Fruit fly (Drosophila melanogaster) whole organism, embryonic: ENCODE data around the gene CG11560.

Source experiments
- Antp ChIP-seq: fragments of 200-800 bp; sonication (Bioruptor generic); optimal IDR thresholded peaks from 3 replicates; lab custom pipeline; 2016; ENCODE audit warnings: missing biosample characterization, missing genetic modification characterization
- Awh ChIP-seq: fragments of 200-800 bp; sonication (Bioruptor generic); IDR thresholded peaks from 2 replicates; pipeline ENCODE4, ENCODE4 v1.3.6; 2022; ENCODE audit warnings: missing biosample characterization, missing genetic modification characterization
- CG1233 ChIP-seq: fragments of 200-800 bp; sonication (Bioruptor generic); optimal IDR thresholded peaks from 4 replicates; lab custom pipeline; 2018; ENCODE audit warnings: missing biosample characterization, mild to moderate bottlenecking, missing genetic modification characterization
- CG12769 ChIP-seq: fragments of 200-800 bp; sonication (Bioruptor generic); optimal IDR thresholded peaks from 2 replicates; lab custom pipeline; 2019; ENCODE audit warnings: missing biosample characterization, mild to moderate bottlenecking, missing genetic modification characterization, moderate library complexity
- CG12942 ChIP-seq: fragments of 200-800 bp; sonication (Bioruptor generic); optimal IDR thresholded peaks from 3 replicates; lab custom pipeline; 2016; ENCODE audit warnings: missing biosample characterization, missing genetic modification characterization
- CG14050 ChIP-seq: fragments of 200-800 bp; sonication (Bioruptor generic); IDR thresholded peaks from 3 replicates; pipeline ENCODE4 v1.3.6; 2022; ENCODE audit warnings: missing biosample characterization, missing genetic modification characterization
- CG14965 ChIP-seq: fragments of 200-800 bp; sonication (Bioruptor generic); optimal IDR thresholded peaks from 2 replicates; lab custom pipeline; 2016; ENCODE audit warnings: missing biosample characterization, missing genetic modification characterization, borderline replicate concordance
- CG1603 ChIP-seq: fragments of 200-800 bp; sonication (Bioruptor generic); optimal IDR thresholded peaks from 2 replicates; lab custom pipeline; 2019; ENCODE audit warnings: missing biosample characterization, mild to moderate bottlenecking, missing genetic modification characterization, moderate library complexity
- CG2116 ChIP-seq: fragments of 200-800 bp; sonication (Bioruptor generic); optimal IDR thresholded peaks from 3 replicates; lab custom pipeline; 2018; ENCODE audit warnings: missing biosample characterization, mild to moderate bottlenecking, missing genetic modification characterization
- CG2202 ChIP-seq: fragments of 200-800 bp; sonication (Bioruptor generic); optimal IDR thresholded peaks from 2 replicates; lab custom pipeline; 2018; ENCODE audit warnings: missing biosample characterization, mild to moderate bottlenecking, missing genetic modification characterization
- CG30403 ChIP-seq: fragments of 200-800 bp; sonication (Bioruptor generic); optimal IDR thresholded peaks from 3 replicates; lab custom pipeline; 2016; ENCODE audit warnings: missing biosample characterization, missing genetic modification characterization
- CG3726 ChIP-seq: fragments of 200-800 bp; sonication (Bioruptor generic); IDR thresholded peaks from 3 replicates; pipeline ENCODE4, ENCODE4 v1.3.6; 2022; ENCODE audit warnings: missing biosample characterization, missing genetic modification characterization
- CG4820 ChIP-seq: fragments of 200-800 bp; sonication (Bioruptor generic); optimal IDR thresholded peaks from 3 replicates; lab custom pipeline; 2016; ENCODE audit warnings: missing biosample characterization, missing genetic modification characterization
- CG6654 ChIP-seq: fragments of 200-800 bp; sonication (Bioruptor generic); optimal IDR thresholded peaks from 2 replicates; lab custom pipeline; 2017; ENCODE audit warnings: missing biosample characterization, mild to moderate bottlenecking, missing genetic modification characterization
- CG6854 ChIP-seq: fragments of 200-800 bp; sonication (Bioruptor generic); optimal IDR thresholded peaks from 3 replicates; lab custom pipeline; 2017; ENCODE audit warnings: missing biosample characterization, mild to moderate bottlenecking, missing genetic modification characterization
- CG7987 ChIP-seq: fragments of 200-800 bp; sonication (Bioruptor generic); optimal IDR thresholded peaks from 2 replicates; lab custom pipeline; 2018; ENCODE audit warnings: missing biosample characterization, mild to moderate bottlenecking, missing genetic modification characterization, moderate library complexity
- CG8281 ChIP-seq: fragments of 200-800 bp; sonication (Bioruptor generic); optimal IDR thresholded peaks from 2 replicates; lab custom pipeline; 2018; ENCODE audit warnings: missing biosample characterization, mild to moderate bottlenecking, missing genetic modification characterization, moderate library complexity
- CG8765 ChIP-seq: fragments of 200-800 bp; sonication (Bioruptor generic); IDR thresholded peaks from 2 replicates; pipeline ENCODE4 v1.3.6; 2022; ENCODE audit warnings: missing biosample characterization, missing genetic modification characterization
- Dek ChIP-seq: fragments of 200-800 bp; sonication (Bioruptor generic); optimal IDR thresholded peaks from 3 replicates; lab custom pipeline; 2019; ENCODE audit warnings: missing biosample characterization, mild to moderate bottlenecking, missing genetic modification characterization, moderate library complexity
- Elba2 ChIP-seq: fragments of 200-800 bp; sonication (Bioruptor generic); optimal IDR thresholded peaks from 3 replicates; lab custom pipeline; 2016; ENCODE audit warnings: missing biosample characterization, missing genetic modification characterization
- HmgZ ChIP-seq: fragments of 200-800 bp; sonication (Bioruptor generic); optimal IDR thresholded peaks from 2 replicates; lab custom pipeline; 2018; ENCODE audit warnings: missing biosample characterization, mild to moderate bottlenecking, missing genetic modification characterization
- Hmr ChIP-seq: fragments of 200-800 bp; sonication (Bioruptor generic); optimal IDR thresholded peaks from 3 replicates; lab custom pipeline; 2017; ENCODE audit warnings: mild to moderate bottlenecking, missing biosample characterization, missing genetic modification reagents, missing genetic modification characterization
- Lpt ChIP-seq: fragments of >200 bp; optimal IDR thresholded peaks from 2 replicates; lab custom pipeline; 2018; ENCODE audit warnings: missing biosample characterization, missing genetic modification characterization
- MBD-R2 ChIP-seq: fragments of 200-800 bp; sonication (Bioruptor generic); IDR thresholded peaks from 2 replicates; pipeline ENCODE4 v1.3.6; 2022; ENCODE audit warnings: missing biosample characterization, missing genetic modification characterization
- NC2α ChIP-seq: fragments of 200-800 bp; sonication (Bioruptor generic); optimal IDR thresholded peaks from 2 replicates; lab custom pipeline; 2016; ENCODE audit warnings: missing biosample characterization, missing genetic modification characterization
- Rfx ChIP-seq: fragments of 200-800 bp; sonication (Bioruptor generic); IDR thresholded peaks from 2 replicates; pipeline ENCODE4 v1.3.6; 2022; ENCODE audit warnings: missing biosample characterization, missing genetic modification characterization
- Side ChIP-seq: fragments of 200-800 bp; sonication (Bioruptor generic); optimal IDR thresholded peaks from 2 replicates; lab custom pipeline; 2016; ENCODE audit warnings: missing biosample characterization, missing genetic modification characterization
- Six4 ChIP-seq: fragments of 200-800 bp; sonication (Bioruptor generic); optimal IDR thresholded peaks from 2 replicates; lab custom pipeline; 2016; ENCODE audit warnings: missing biosample characterization, missing genetic modification characterization
- Spps ChIP-seq: fragments of 200-800 bp; sonication (Bioruptor generic); optimal IDR thresholded peaks from 2 replicates; lab custom pipeline; 2018; ENCODE audit warnings: missing biosample characterization, mild to moderate bottlenecking, missing genetic modification characterization
- Vsx1 ChIP-seq: fragments of 200-800 bp; sonication (Bioruptor generic); optimal IDR thresholded peaks from 2 replicates; lab custom pipeline; 2017; ENCODE audit warnings: missing biosample characterization, mild to moderate bottlenecking, missing genetic modification characterization, missing genetic modification reagents
- Xbp1 ChIP-seq: fragments of 200-800 bp; sonication (Bioruptor generic); optimal IDR thresholded peaks from 3 replicates; lab custom pipeline; 2016; ENCODE audit warnings: missing biosample characterization, mild to moderate bottlenecking, missing genetic modification characterization
- ash1 ChIP-seq: fragments of 200-800 bp; sonication (Bioruptor generic); optimal IDR thresholded peaks from 2 replicates; lab custom pipeline; 2018; ENCODE audit warnings: missing biosample characterization, mild to moderate bottlenecking, missing genetic modification characterization
- bbx ChIP-seq: fragments of 200-800 bp; sonication (Bioruptor generic); IDR thresholded peaks from 2 replicates; pipeline ENCODE4 v1.3.6; 2022; ENCODE audit warnings: missing biosample characterization, missing genetic modification characterization; ENCODE audit not compliant: partially characterized antibody
- chn ChIP-seq: fragments of 200-800 bp; sonication (Bioruptor generic); optimal IDR thresholded peaks from 2 replicates; lab custom pipeline; 2016; ENCODE audit warnings: missing biosample characterization, missing genetic modification characterization
- corto ChIP-seq: fragments of 200-800 bp; sonication (Bioruptor generic); optimal IDR thresholded peaks from 2 replicates; lab custom pipeline; 2016; ENCODE audit warnings: missing biosample characterization, mild to moderate bottlenecking, missing genetic modification characterization, moderate library complexity
- emc ChIP-seq: fragments of 200-800 bp; sonication (Bioruptor generic); optimal IDR thresholded peaks from 2 replicates; lab custom pipeline; 2016; ENCODE audit warnings: missing biosample characterization, missing genetic modification characterization
- fd96Cb ChIP-seq: fragments of 200-800 bp; sonication (Bioruptor generic); optimal IDR thresholded peaks from 2 replicates; lab custom pipeline; 2018; ENCODE audit warnings: missing biosample characterization, mild to moderate bottlenecking, missing genetic modification characterization, moderate library complexity
- ham ChIP-seq: fragments of 200-800 bp; sonication (Bioruptor generic); IDR thresholded peaks from 2 replicates; pipeline ENCODE4 v1.3.6; 2022; ENCODE audit warnings: missing biosample characterization, missing genetic modification characterization
- jigr1 ChIP-seq: fragments of 200-800 bp; sonication (Bioruptor generic); IDR thresholded peaks from 3 replicates; pipeline ENCODE4 v1.3.6; 2022; ENCODE audit warnings: missing biosample characterization, missing genetic modification characterization
- knrl ChIP-seq: fragments of 200-800 bp; sonication (Bioruptor generic); IDR thresholded peaks from 3 replicates; pipeline ENCODE4 v1.3.6; 2022; ENCODE audit warnings: missing biosample characterization, missing genetic modification characterization; ENCODE audit not compliant: partially characterized antibody
- otp ChIP-seq: fragments of 200-800 bp; sonication (Bioruptor generic); IDR thresholded peaks from 3 replicates; pipeline ENCODE4, ENCODE4 v1.3.6; 2022; ENCODE audit warnings: missing biosample characterization, missing genetic modification characterization
- phol ChIP-seq: fragments of 200-800 bp; sonication (Bioruptor generic); optimal IDR thresholded peaks from 3 replicates; lab custom pipeline; 2018; ENCODE audit warnings: missing biosample characterization, mild to moderate bottlenecking, missing genetic modification characterization, moderate library complexity
- sima ChIP-seq: fragments of 200-800 bp; sonication (Bioruptor generic); optimal IDR thresholded peaks from 2 replicates; lab custom pipeline; 2016; ENCODE audit warnings: missing biosample characterization, missing genetic modification characterization
- sisA ChIP-seq: fragments of 200-800 bp; sonication (Bioruptor generic); IDR thresholded peaks from 2 replicates; pipeline ENCODE4 v1.3.6; 2022; ENCODE audit warnings: missing biosample characterization, missing genetic modification characterization
- tin ChIP-seq: fragments of 200-800 bp; sonication (Bioruptor generic); optimal IDR thresholded peaks from 3 replicates; lab custom pipeline; 2016; ENCODE audit warnings: missing biosample characterization, missing genetic modification characterization
- tio ChIP-seq: fragments of 200-800 bp; sonication (Bioruptor generic); optimal IDR thresholded peaks from 2 replicates; lab custom pipeline; 2017; ENCODE audit warnings: missing biosample characterization, missing genetic modification characterization, inconsistent platforms
- tll ChIP-seq, 2 experiments: fragments of 200-800 bp in 1 of 2; fragments of >200 bp in 1 of 2; sonication (Bioruptor generic) in 1 of 2; optimal IDR thresholded peaks; 2 replicates each; lab custom pipeline; 2017 to 2019; ENCODE audit warnings: missing biosample characterization in 2 of 2, missing genetic modification characterization in 2 of 2, mild to moderate bottlenecking in 1 of 2, moderate library complexity in 1 of 2
- wdn ChIP-seq: fragments of 200-800 bp; sonication (Bioruptor generic); IDR thresholded peaks from 2 replicates; pipeline ENCODE4 v1.3.6; 2022; ENCODE audit warnings: missing biosample characterization, missing genetic modification characterization
- zfh2 ChIP-seq: fragments of 200-800 bp; sonication (Bioruptor generic); optimal IDR thresholded peaks from 2 replicates; lab custom pipeline; 2016; ENCODE audit warnings: missing biosample characterization, missing genetic modification characterization

CG11560 gene

dm6 chr3L:12138113-12138899 lies 18.5 kb downstream of the CG11560 start, which contains the start of the genes ND-SGDH and RhoGAP68F (continued):
- TF ChIP-seq CG12769 (peak; percentile 30), otp (0 out of 3 replicates have a peak, but pooled peaks have one; percentile 20), Six4 (GFP tag; lab: Kevin White, UChicago) (peak; percentile 40), emc (peak; percentile 22), tin (GFP tag; lab: Kevin White, UChicago) (peak; percentile 77), Side (peak; percentile 15), CG8281 (peak; percentile 2), Lpt (no peak), CG4820 (GFP tag; lab: Kevin White, UChicago) (peak; percentile 76), Xbp1 (peak; percentile 83), CG2116 (GFP tag; lab: Kevin White, UChicago) (peak; percentile 75), Dek (tag; lab: Kevin White, UChicago) (peak; percentile 67), fd96Cb (tag; lab: Kevin White, UChicago) (peak; percentile 66), CG6654 (GFP tag; lab: Kevin White, UChicago) (peak; percentile 36), ash1 (GFP tag; lab: Kevin White, UChicago) (no peak), MBD-R2 (GFP tag; lab: Robert Waterston, UW) (peak; percentile 55), bbx (GFP tag; lab: Robert Waterston, UW) (peak; percentile 89), Vsx1 (GFP tag; lab: Kevin White, UChicago) (peak; percentile 62), CG1233 (GFP tag; lab: Kevin White, UChicago) (peak; percentile 73), CG7987 (GFP tag; lab: Kevin White, UChicago) (no peak), CG8765 (GFP tag; lab: Robert Waterston, UW) (no peak), Rfx (peak; percentile 79), CG3726 (GFP tag; lab: Robert Waterston, UW) (no peak), CG2202 (tag; lab: Kevin White, UChicago) (peak; percentile 21), CG1603 (tag; lab: Kevin White, UChicago) (peak; percentile 18), jigr1 (GFP tag; lab: Robert Waterston, UW) (no peak), CG30403 (peak; percentile 90), HmgZ (tag; lab: Kevin White, UChicago) (peak; percentile 72), Antp (GFP tag; lab: Kevin White, UChicago) (peak; percentile 63), CG14965 (GFP tag; lab: Kevin White, UChicago) (no peak), wdn (0 out of 2 replicates have a peak, but pooled peaks have one; percentile 35), zfh2 (GFP tag; lab: Kevin White, UChicago) (peak; percentile 86), tll (GFP tag; optimal IDR thresholded peaks at IDR 0.05; lab: Kevin White, UChicago) (no peak), Spps (peak; percentile 2), chn (GFP tag; lab: Kevin White, UChicago) (peak; percentile 71), Elba2 (GFP tag; lab: Kevin White, UChicago) (peak; percentile 35), corto (GFP tag; lab: Kevin White, UChicago) (peak; percentile 71), knrl (GFP tag; lab: Robert Waterston, UW) (peak; percentile 99), CG6854 (GFP tag; lab: Kevin White, UChicago) (no peak), sima (no peak), Hmr (GFP tag; lab: Kevin White, UChicago) (peak; percentile 80), ham (GFP tag; lab: Robert Waterston, UW) (0 out of 2 replicates have a peak, but pooled peaks have one; percentile 43), tio (GFP tag; lab: Kevin White, UChicago) (peak; percentile 72), NC2α (GFP tag; lab: Kevin White, UChicago) (no peak), sisA (GFP tag; lab: Robert Waterston, UW) (peak; percentile 68), CG14050 (GFP tag; lab: Robert Waterston, UW) (no peak), Awh (GFP tag; lab: Robert Waterston, UW) (no peak), CG12942 (GFP tag; lab: Kevin White, UChicago) (peak; percentile 73), phol (tag; lab: Kevin White, UChicago) (peak; percentile 83)
